Worm (Caenorhabditis elegans) whole organism, early embryonic: ENCODE results near the gene srh-243.

Experiments
- aly-1 ChIP-seq: sonication (generic microtip); optimal IDR thresholded peaks from 2 replicates; lab custom pipeline; 2016; ENCODE audit warnings: missing genetic modification characterization, missing compliant biosample characterization
- ama-1 ChIP-seq: fragments of 150-350 bp; optimal IDR thresholded peaks from 2 replicates; lab custom pipeline; 2014
- hmg-4 ChIP-seq: fragments of 200-800 bp; sonication (Bioruptor generic); optimal IDR thresholded peaks from 2 replicates; lab custom pipeline; 2018; ENCODE audit warnings: mild to moderate bottlenecking, missing genetic modification characterization, missing compliant biosample characterization
- pes-1 ChIP-seq: fragments of 200-800 bp; sonication (Bioruptor generic); IDR thresholded peaks from 2 replicates; pipeline ENCODE4 v1.3.6; 2022; ENCODE audit warnings: missing genetic modification reagents, missing genetic modification characterization, missing compliant biosample characterization
- scrt-1 ChIP-seq: fragments of 200-800 bp; sonication (Bioruptor generic); IDR thresholded peaks from 2 replicates; pipeline ENCODE4 v1.3.6; 2022; ENCODE audit warnings: missing genetic modification characterization, missing compliant biosample characterization
- sea-1 ChIP-seq: fragments of 200-800 bp; sonication (Bioruptor generic); conservative IDR thresholded peaks from 2 replicates; pipeline ENCODE4 v1.3.6; 2022; ENCODE audit warnings: missing genetic modification characterization, missing compliant biosample characterization
- tbx-37 ChIP-seq: fragments of 200-800 bp; sonication (Bioruptor generic); conservative IDR thresholded peaks from 2 replicates; pipeline ENCODE4 v1.3.6; 2022; ENCODE audit warnings: missing genetic modification reagents, missing genetic modification characterization, missing compliant biosample characterization

ce11 chrV:2876188-2876831 is 6.1 kb downstream of the srh-243 start:
- TF ChIP-seq pes-1, result no peak
- TF ChIP-seq ama-1 (lab: Kevin White, UChicago), result no peak
- no peak for TF ChIP-seq sea-1
- no peak for TF ChIP-seq scrt-1 (GFP tag; lab: Robert Waterston, UW)
- no peak for TF ChIP-seq aly-1
- TF ChIP-seq tbx-37 (GFP tag; lab: Robert Waterston, UW), result no peak
- TF ChIP-seq hmg-4, result no peak
